Worm (Caenorhabditis elegans): Measurements from ENCODE around the gene ttc-39B.
A peak's percentile ranks its signal among the peaks of the same experiment; 100 is the strongest.

ttc-39B gene

DNA sequence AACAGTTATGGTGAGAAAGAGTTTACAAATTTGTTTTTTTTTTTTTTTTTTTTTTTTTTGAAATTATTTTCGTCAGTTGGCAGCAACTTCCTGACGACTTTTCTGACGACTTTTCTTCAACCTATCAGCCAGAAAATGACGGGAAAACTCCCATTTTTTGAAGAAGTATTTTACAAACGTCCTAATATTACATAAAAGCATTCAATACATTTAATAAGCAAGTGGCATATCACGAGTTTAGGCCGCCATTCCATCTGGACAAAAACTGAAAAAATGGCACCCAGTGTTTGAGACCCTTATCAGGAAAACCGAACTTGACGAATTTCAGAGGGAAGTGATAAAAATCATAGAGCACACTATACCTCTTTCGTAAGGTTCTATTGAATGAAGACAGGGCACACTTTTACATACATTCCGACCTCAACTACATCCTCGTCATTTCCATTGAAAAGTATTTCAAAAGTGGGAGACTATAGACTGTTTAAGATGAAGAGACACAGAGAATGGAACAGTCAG is 1.0 kb upstream of the ttc-39B start:
- no peak for TF ChIP-seq ceh-43 (GFP tag; optimal IDR thresholded peaks at IDR 0.05)
- no peak for TF ChIP-seq mab-5 (tag; optimal IDR thresholded peaks at IDR 0.05)
- no peak for TF ChIP-seq M03D4.4 (tag; optimal IDR thresholded peaks at IDR 0.05)
- TF ChIP-seq lin-13 (tag; optimal IDR thresholded peaks at IDR 0.05): no peak
- TF ChIP-seq cnd-1 (tag; optimal IDR thresholded peaks at IDR 0.05): no peak
- no peak for TF ChIP-seq lin-32 (GFP tag; optimal IDR thresholded peaks at IDR 0.05)
- TF ChIP-seq blmp-1 (tag; optimal IDR thresholded peaks at IDR 0.05): no peak

DNA sequence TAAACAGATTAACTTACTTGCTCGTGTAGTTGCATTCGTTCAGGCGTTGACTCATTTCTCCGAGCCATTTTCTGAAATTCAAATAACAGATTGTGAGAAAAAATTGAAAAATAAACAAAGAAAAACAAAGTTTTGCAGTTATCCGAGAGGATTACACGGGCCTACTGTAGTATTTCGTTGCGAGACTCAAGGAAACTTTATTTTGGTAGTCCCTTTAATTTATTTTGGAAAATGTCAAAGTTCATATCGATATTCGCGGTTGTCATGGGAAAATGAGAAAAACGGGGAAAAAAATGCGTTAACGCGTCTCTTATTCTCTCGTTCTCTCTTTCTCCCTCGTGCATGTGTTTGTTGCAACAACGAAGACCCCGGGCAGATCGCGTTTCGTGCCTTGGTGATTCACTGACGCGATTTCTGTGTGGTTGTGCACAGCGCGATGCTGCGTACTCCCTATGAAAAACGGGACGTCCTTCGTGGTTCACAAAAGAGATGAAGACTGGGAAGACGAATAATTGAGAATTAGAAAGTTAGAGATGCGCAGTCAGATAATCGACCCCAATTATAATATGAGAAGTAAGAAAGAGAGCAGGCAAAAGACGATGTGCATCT is 2.5 kb downstream of the ttc-39B start, which contains the start of gene set-4:
Gene set-4 (minus strand): TSS at position 120 of the 609 bp plus-strand sequence.
- peak; percentile 76 for TF ChIP-seq hlh-1 (tag; optimal IDR thresholded peaks at IDR 0.05)
- TF ChIP-seq lin-13 (tag; optimal IDR thresholded peaks at IDR 0.05): peak; percentile 87
- peak; percentile 8 for TF ChIP-seq elt-1 (tag; optimal IDR thresholded peaks at IDR 0.05; ENCODE audit: borderline replicate concordance, insufficient read depth)
- peak; percentile 71 for TF ChIP-seq nhr-237 (tag; optimal IDR thresholded peaks at IDR 0.05)
- TF ChIP-seq nhr-2 (tag; optimal IDR thresholded peaks at IDR 0.05): no peak
- TF ChIP-seq drap-1 (GFP tag; optimal IDR thresholded peaks at IDR 0.05): peak; percentile 71
- no peak for TF ChIP-seq lin-32 (GFP tag; optimal IDR thresholded peaks at IDR 0.05)
- peak; percentile 82 for TF ChIP-seq sptf-1 (tag; optimal IDR thresholded peaks at IDR 0.05)
- peak; percentile 31 for TF ChIP-seq unc-120 (tag; optimal IDR thresholded peaks at IDR 0.05; ENCODE audit: poor library complexity, severe bottlenecking)
- TF ChIP-seq nhr-28 (tag; optimal IDR thresholded peaks at IDR 0.05): no peak
- TF ChIP-seq unc-39 (tag; optimal IDR thresholded peaks at IDR 0.05): peak; percentile 12
- TF ChIP-seq sem-2 (GFP tag; optimal IDR thresholded peaks at IDR 0.05): no peak
- TF ChIP-seq tbx-8 (GFP tag; optimal IDR thresholded peaks at IDR 0.05): no peak
- TF ChIP-seq mab-5 (tag; optimal IDR thresholded peaks at IDR 0.05): no peak
- no peak for TF ChIP-seq snpc-4 (tag; optimal IDR thresholded peaks at IDR 0.05)
- TF ChIP-seq ham-2 (GFP tag; optimal IDR thresholded peaks at IDR 0.05): no peak
- TF ChIP-seq nhr-12 (tag; optimal IDR thresholded peaks at IDR 0.05): no peak
- TF ChIP-seq pha-4 (tag; optimal IDR thresholded peaks at IDR 0.05): peak; percentile 64
- peak; percentile 73 for TF ChIP-seq unc-62 (GFP tag; optimal IDR thresholded peaks at IDR 0.05)
- peak; percentile 46 for TF ChIP-seq ceh-39 (tag; optimal IDR thresholded peaks at IDR 0.05)
- TF ChIP-seq ceh-43 (GFP tag; optimal IDR thresholded peaks at IDR 0.05): peak; percentile 66
- TF ChIP-seq bed-3 (GFP tag; optimal IDR thresholded peaks at IDR 0.05): peak; percentile 10
- peak; percentile 75 for TF ChIP-seq ces-1 (GFP tag; optimal IDR thresholded peaks at IDR 0.05)
- no peak for TF ChIP-seq blmp-1 (tag; optimal IDR thresholded peaks at IDR 0.05)
- TF ChIP-seq mls-2 (tag; optimal IDR thresholded peaks at IDR 0.05): peak; percentile 67
- no peak for TF ChIP-seq flh-1 (GFP tag; optimal IDR thresholded peaks at IDR 0.05)
- TF ChIP-seq lsy-2 (tag; optimal IDR thresholded peaks at IDR 0.05): peak; percentile 76
- TF ChIP-seq mep-1 (tag; optimal IDR thresholded peaks at IDR 0.05): peak; percentile 87
- TF ChIP-seq elt-3 (tag; optimal IDR thresholded peaks at IDR 0.05): no peak
- TF ChIP-seq ceh-83 (GFP tag; optimal IDR thresholded peaks at IDR 0.05): no peak
- TF ChIP-seq M03D4.4 (tag; optimal IDR thresholded peaks at IDR 0.05): peak; percentile 49
- peak; percentile 55 for TF ChIP-seq ztf-11 (tag; optimal IDR thresholded peaks at IDR 0.05)
- TF ChIP-seq cnd-1 (tag; optimal IDR thresholded peaks at IDR 0.05): peak; percentile 55

DNA sequence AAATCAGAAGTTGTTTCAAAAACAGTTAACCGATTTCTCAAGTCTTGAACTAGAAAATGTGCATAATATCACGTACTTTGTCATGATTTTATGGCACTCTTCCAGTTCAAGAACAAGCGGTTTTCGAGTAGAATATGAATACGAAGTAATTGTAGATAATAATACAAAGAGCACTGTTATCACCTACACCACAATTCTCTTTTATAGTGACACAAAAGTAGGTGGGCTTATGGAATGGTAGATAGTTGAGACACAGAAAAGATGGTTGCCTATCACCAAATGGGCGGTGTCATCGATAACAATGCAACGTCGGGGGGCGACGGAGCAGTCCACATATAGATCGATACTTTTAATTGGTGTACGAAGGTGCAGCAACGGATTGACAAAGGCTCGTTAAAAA is 5.1 kb downstream of the ttc-39B start:
- TF ChIP-seq sem-2 (GFP tag; optimal IDR thresholded peaks at IDR 0.05): no peak
- no peak for TF ChIP-seq tbx-8 (GFP tag; optimal IDR thresholded peaks at IDR 0.05)
- no peak for TF ChIP-seq lin-13 (tag; optimal IDR thresholded peaks at IDR 0.05)
- no peak for TF ChIP-seq ces-1 (GFP tag; optimal IDR thresholded peaks at IDR 0.05)
- TF ChIP-seq mep-1 (tag; optimal IDR thresholded peaks at IDR 0.05): no peak
- TF ChIP-seq flh-1 (GFP tag; optimal IDR thresholded peaks at IDR 0.05): no peak
- no peak for TF ChIP-seq unc-39 (tag; optimal IDR thresholded peaks at IDR 0.05)
- no peak for TF ChIP-seq hlh-1 (tag; optimal IDR thresholded peaks at IDR 0.05)
- no peak for TF ChIP-seq ceh-39 (tag; optimal IDR thresholded peaks at IDR 0.05)
- TF ChIP-seq nhr-2 (tag; optimal IDR thresholded peaks at IDR 0.05): no peak
- no peak for TF ChIP-seq zip-8 (tag; optimal IDR thresholded peaks at IDR 0.05)
- no peak for TF ChIP-seq unc-62 (GFP tag; optimal IDR thresholded peaks at IDR 0.05)
- no peak for TF ChIP-seq ceh-83 (GFP tag; optimal IDR thresholded peaks at IDR 0.05)
- no peak for TF ChIP-seq cnd-1 (tag; optimal IDR thresholded peaks at IDR 0.05)

Measured in whole organism, mixed stage, embryonic.